Worm (Caenorhabditis elegans): ENCODE data around the gene nspa-10.

- TF ChIP-seq egl-5 (tag; optimal IDR thresholded peaks at IDR 0.05) = no peak
- no peak for TF ChIP-seq nhr-76 (tag; optimal IDR thresholded peaks at IDR 0.05)
- TF ChIP-seq ZK546.5 (tag; optimal IDR thresholded peaks at IDR 0.05) = no peak
These were observed 42.1 kb upstream of the nspa-10 start for ce11 chrV:14792346-14792745.
